Fruit fly (Drosophila melanogaster) S2 (cell line): ENCODE data around the gene Rap1.

Source experiments
- CG8478 ChIP-seq: fragments of >200 bp; optimal IDR thresholded peaks from 2 replicates; lab custom pipeline; 2018
- CTCF ChIP-seq, 2 experiments: fragments of >200 bp; optimal IDR thresholded peaks; 2 replicates each; lab custom pipeline; 2018

DNA sequence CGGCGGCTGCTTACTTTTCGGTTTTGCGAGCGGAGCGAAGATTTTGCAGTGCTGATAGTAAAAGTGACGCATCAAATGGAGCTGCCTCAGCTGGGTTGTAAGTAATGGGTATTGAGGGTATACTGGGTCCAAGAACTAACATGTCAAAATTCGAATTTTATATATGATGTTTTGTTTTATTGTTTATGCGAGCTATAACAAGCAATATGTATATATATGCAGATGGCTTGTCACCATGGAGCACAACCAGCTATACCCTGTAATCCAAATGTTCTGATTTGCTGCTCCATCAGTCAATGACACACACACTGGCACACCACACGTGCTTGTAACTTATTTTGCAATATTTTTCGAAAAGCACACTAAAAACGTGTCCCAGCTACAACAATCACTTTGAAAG lies 32.5 kb downstream of the Rap1 start:
- TF ChIP-seq CTCF (optimal IDR thresholded peaks at IDR 0.05; lab: Kevin White, UChicago): no peak
- TF ChIP-seq CG8478 (lab: Kevin White, UChicago): no peak
